Worm (Caenorhabditis elegans): ENCODE measurements around the gene clec-156.

DNA sequence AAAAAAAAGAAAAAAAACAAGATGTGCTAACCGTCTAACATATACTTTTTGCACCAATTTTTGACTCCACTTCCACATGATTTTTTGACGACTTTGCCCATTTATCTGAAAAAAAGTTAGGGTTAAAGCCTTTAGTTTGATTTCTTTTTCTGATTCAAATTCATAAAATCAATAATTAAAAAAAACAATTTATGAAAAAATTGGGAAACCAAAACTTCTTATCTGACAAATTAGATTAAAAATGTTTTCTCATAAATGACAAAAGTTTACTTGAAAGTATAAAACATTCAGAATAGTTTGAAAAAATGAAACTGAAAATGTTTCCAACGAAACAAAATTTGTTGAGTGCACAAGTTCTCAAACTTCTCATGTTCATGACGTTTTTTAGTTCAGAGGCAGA is 22.2 kb downstream of the clec-156 start, which contains the start of gene F26A1.7:
- no peak for TF ChIP-seq lin-13 (GFP tag; optimal IDR thresholded peaks at IDR 0.05)
- no peak for TF ChIP-seq ztf-11 (tag; optimal IDR thresholded peaks at IDR 0.05)
- TF ChIP-seq nhr-11 (tag; optimal IDR thresholded peaks at IDR 0.05): no peak
- no peak for TF ChIP-seq skn-1 (tag; optimal IDR thresholded peaks at IDR 0.05)
- TF ChIP-seq aly-2 (tag; optimal IDR thresholded peaks at IDR 0.05): no peak
- no peak for TF ChIP-seq elt-3 (tag; optimal IDR thresholded peaks at IDR 0.05)
- no peak for TF ChIP-seq egl-27 (tag; optimal IDR thresholded peaks at IDR 0.05)
- TF ChIP-seq R02D3.7 (tag; optimal IDR thresholded peaks at IDR 0.05): no peak
- no peak for TF ChIP-seq gmeb-1 (tag; optimal IDR thresholded peaks at IDR 0.05)
- TF ChIP-seq unc-55 (GFP tag; optimal IDR thresholded peaks at IDR 0.05): no peak
- no peak for TF ChIP-seq ceh-82 (tag; optimal IDR thresholded peaks at IDR 0.05)
- TF ChIP-seq lin-39 (tag; optimal IDR thresholded peaks at IDR 0.05): no peak
